Worm (Caenorhabditis elegans): Measurements from ENCODE around the gene nbs-1.

- TF ChIP-seq tab-1 (GFP tag; IDR thresholded peaks at IDR 0.05) (no peak), T22C8.4 (GFP tag; IDR thresholded peaks at IDR 0.05) (no peak), med-1 (GFP tag; optimal IDR thresholded peaks at IDR 0.05; ENCODE audit: insufficient read depth) (no peak), flt-1 (GFP tag; IDR thresholded peaks at IDR 0.05) (no peak)
Observed at ce11 chrII:11099841-11100240, 3.6 kb upstream of the nbs-1 start, which contains the start of gene C09H10.4.

All from whole organism, midembryonic.